Fruit fly (Drosophila melanogaster) whole organism, adult: Measurements from ENCODE around the gene CG5390.
A peak's percentile ranks its signal among the peaks of the same experiment; 100 is the strongest.

ENCODE experiments used
- CG11617 ChIP-seq: fragments of 200-800 bp; sonication (Bioruptor generic); optimal IDR thresholded peaks from 2 replicates; lab custom pipeline; 2017; ENCODE audit warnings: mild to moderate bottlenecking, missing biosample characterization, missing genetic modification reagents, missing genetic modification characterization
- CG12768 ChIP-seq: fragments of 200-800 bp; sonication (Bioruptor generic); optimal IDR thresholded peaks from 2 replicates; lab custom pipeline; 2017; ENCODE audit warnings: missing biosample characterization, missing genetic modification characterization, mild to moderate bottlenecking, moderate library complexity, missing genetic modification reagents
- CG14711 ChIP-seq: fragments of 200-800 bp; sonication (Bioruptor generic); optimal IDR thresholded peaks from 2 replicates; lab custom pipeline; 2018; ENCODE audit warnings: missing biosample characterization, mild to moderate bottlenecking, missing genetic modification characterization, moderate library complexity
- CG1620 ChIP-seq: fragments of 200-800 bp; sonication (Bioruptor generic); optimal IDR thresholded peaks from 2 replicates; lab custom pipeline; 2016; ENCODE audit warnings: missing biosample characterization, missing genetic modification characterization
- CG33017 ChIP-seq: fragments of 200-800 bp; sonication (Bioruptor generic); optimal IDR thresholded peaks from 2 replicates; lab custom pipeline; 2018; ENCODE audit warnings: missing biosample characterization, mild to moderate bottlenecking, missing genetic modification characterization, moderate library complexity
- CG5204 ChIP-seq: fragments of 200-800 bp; sonication (Bioruptor generic); optimal IDR thresholded peaks from 2 replicates; lab custom pipeline; 2016; ENCODE audit warnings: missing biosample characterization, missing genetic modification characterization
- CG7045 ChIP-seq: fragments of 200-800 bp; sonication (Bioruptor generic); optimal IDR thresholded peaks from 2 replicates; lab custom pipeline; 2017; ENCODE audit warnings: missing biosample characterization, mild to moderate bottlenecking, missing genetic modification characterization
- CG7101 ChIP-seq: fragments of 200-800 bp; sonication (Bioruptor generic); optimal IDR thresholded peaks from 2 replicates; lab custom pipeline; 2018; ENCODE audit warnings: missing biosample characterization, mild to moderate bottlenecking, missing genetic modification characterization, moderate library complexity
- Clk ChIP-seq: fragments of 200-800 bp; sonication (Bioruptor generic); optimal IDR thresholded peaks from 2 replicates; lab custom pipeline; 2017; ENCODE audit warnings: missing biosample characterization, missing genetic modification characterization
- Crg-1 ChIP-seq: fragments of 200-800 bp; sonication (Bioruptor generic); optimal IDR thresholded peaks from 2 replicates; lab custom pipeline; 2016; ENCODE audit warnings: missing biosample characterization, missing genetic modification characterization
- Hr96 ChIP-seq: fragments of 200-800 bp; sonication (Bioruptor generic); optimal IDR thresholded peaks from 2 replicates; lab custom pipeline; 2016; ENCODE audit warnings: missing biosample characterization, missing genetic modification characterization
- Mnt ChIP-seq: fragments of 200-800 bp; sonication (Bioruptor generic); optimal IDR thresholded peaks from 2 replicates; lab custom pipeline; 2016; ENCODE audit warnings: missing biosample characterization, mild to moderate bottlenecking, missing genetic modification characterization
- bab1 ChIP-seq: fragments of 200-800 bp; sonication (Bioruptor generic); optimal IDR thresholded peaks from 3 replicates; lab custom pipeline; 2019; ENCODE audit warnings: missing biosample characterization, mild to moderate bottlenecking, missing genetic modification characterization, moderate library complexity
- cic ChIP-seq: fragments of 200-800 bp; sonication (Bioruptor generic); optimal IDR thresholded peaks from 2 replicates; lab custom pipeline; 2017; ENCODE audit warnings: missing biosample characterization, mild to moderate bottlenecking, missing genetic modification characterization, moderate library complexity
- cnc ChIP-seq, 2 experiments: fragments of >200 bp; optimal IDR thresholded peaks; 2 replicates each; lab custom pipeline; 2017
- kay ChIP-seq: fragments of 200-800 bp; sonication (Bioruptor generic); peaks from one replicate; lab custom pipeline; 2016; ENCODE audit warnings: missing biosample characterization, missing genetic modification characterization, borderline replicate concordance
- ovo ChIP-seq: fragments of 200-800 bp; sonication (Bioruptor generic); optimal IDR thresholded peaks from 2 replicates; lab custom pipeline; 2016; ENCODE audit warnings: missing biosample characterization, missing genetic modification characterization
- pad ChIP-seq: fragments of 200-800 bp; sonication (Bioruptor generic); optimal IDR thresholded peaks from 3 replicates; lab custom pipeline; 2017; ENCODE audit warnings: missing biosample characterization, missing genetic modification characterization, mild to moderate bottlenecking, moderate library complexity, missing genetic modification reagents
- tj ChIP-seq: fragments of 200-800 bp; sonication (Bioruptor generic); optimal IDR thresholded peaks from 3 replicates; lab custom pipeline; 2017; ENCODE audit warnings: missing biosample characterization, mild to moderate bottlenecking, missing genetic modification characterization, moderate library complexity
- toe ChIP-seq: fragments of 200-800 bp; sonication (Bioruptor generic); optimal IDR thresholded peaks from 2 replicates; lab custom pipeline; 2016; ENCODE audit warnings: missing biosample characterization, missing genetic modification characterization

CG5390 gene

dm6 chr2L:10269854-10270253 lies 36.5 kb downstream of the CG5390 start, which contains the start of gene Mulk:
TSS of gene Mulk (plus strand) at chr2L:10270051.
- TF ChIP-seq tj (GFP tag; lab: Kevin White, UChicago), result no peak
- no peak for TF ChIP-seq CG1620 (GFP tag; lab: Kevin White, UChicago)
- no peak for TF ChIP-seq CG7045 (GFP tag; lab: Kevin White, UChicago)
- no peak for TF ChIP-seq CG14711 (tag; lab: Kevin White, UChicago)
- no peak for TF ChIP-seq CG5204 (GFP tag; lab: Kevin White, UChicago)
- no peak for TF ChIP-seq ovo (GFP tag; lab: Kevin White, UChicago)
- no peak for TF ChIP-seq Hr96 (GFP tag; lab: Kevin White, UChicago)
- TF ChIP-seq kay (GFP tag; lab: Kevin White, UChicago), result no peak
- no peak for TF ChIP-seq cnc (optimal IDR thresholded peaks at IDR 0.05; lab: Kevin White, UChicago)
- TF ChIP-seq bab1, result no peak
- TF ChIP-seq CG11617 (GFP tag; lab: Kevin White, UChicago), result no peak
- TF ChIP-seq cic (GFP tag; lab: Kevin White, UChicago), result no peak
- no peak for TF ChIP-seq toe
- no peak for TF ChIP-seq Crg-1 (GFP tag; lab: Kevin White, UChicago)
- TF ChIP-seq Mnt, result no peak

- TF ChIP-seq CG14711 (tag; lab: Kevin White, UChicago), result no peak
- TF ChIP-seq CG5204 (GFP tag; lab: Kevin White, UChicago), result no peak
- no peak for TF ChIP-seq Hr96 (GFP tag; lab: Kevin White, UChicago)
- no peak for TF ChIP-seq cnc (optimal IDR thresholded peaks at IDR 0.05; lab: Kevin White, UChicago)
Observed at dm6 chr2L:10268688-10269087, 37.7 kb downstream of the CG5390 start, which contains the start of gene CG4957. TSS of gene CG4957 (plus strand) at chr2L:10268872.

- TF ChIP-seq Hr96 (GFP tag; lab: Kevin White, UChicago), result no peak
Observed at dm6 chr2L:10266511-10266910, 39.9 kb downstream of the CG5390 start, which contains the start of gene CG4953. TSS of gene CG4953 (plus strand) at chr2L:10266703.

dm6 chr2L:10265129-10265528 lies 41.3 kb downstream of the CG5390 start, which contains the start of gene Mob3:
TSS of gene Mob3 (plus strand) at chr2L:10265336.
- peak; percentile 28 for TF ChIP-seq CG7101 (tag; lab: Kevin White, UChicago)
- TF ChIP-seq CG1620 (GFP tag; lab: Kevin White, UChicago), result no peak
- TF ChIP-seq CG14711 (tag; lab: Kevin White, UChicago), result peak; percentile 37
- TF ChIP-seq kay (GFP tag; lab: Kevin White, UChicago), result peak; percentile 41
- TF ChIP-seq pad, result no peak

dm6 chr2L:10263830-10264634 lies 42.4 kb downstream of the CG5390 start, which contains the start of gene REPTOR-BP:
TSS of gene REPTOR-BP (plus strand) at chr2L:10264125.
- no peak for TF ChIP-seq pad
- no peak for TF ChIP-seq CG7045 (GFP tag; lab: Kevin White, UChicago)
- TF ChIP-seq kay (GFP tag; lab: Kevin White, UChicago), result peak; percentile 75
- TF ChIP-seq CG14711 (tag; lab: Kevin White, UChicago), result peak; percentile 20
- no peak for TF ChIP-seq CG1620 (GFP tag; lab: Kevin White, UChicago)
- TF ChIP-seq Mnt, result no peak
- TF ChIP-seq cnc (optimal IDR thresholded peaks at IDR 0.05; lab: Kevin White, UChicago), result no peak
- TF ChIP-seq bab1, result peak; percentile 46

dm6 chr2L:10263343-10263744 lies 43.0 kb downstream of the CG5390 start, which contains the start of gene Rsf1:
TSS of gene Rsf1 (minus strand) at chr2L:10263554.
- TF ChIP-seq cic (GFP tag; lab: Kevin White, UChicago), result no peak
- TF ChIP-seq CG7101 (tag; lab: Kevin White, UChicago), result no peak
- TF ChIP-seq kay (GFP tag; lab: Kevin White, UChicago), result no peak
- TF ChIP-seq CG1620 (GFP tag; lab: Kevin White, UChicago), result no peak
- no peak for TF ChIP-seq cnc (optimal IDR thresholded peaks at IDR 0.05; lab: Kevin White, UChicago)
- TF ChIP-seq toe, result no peak
- no peak for TF ChIP-seq tj (GFP tag; lab: Kevin White, UChicago)
- TF ChIP-seq CG7045 (GFP tag; lab: Kevin White, UChicago), result no peak
- no peak for TF ChIP-seq Hr96 (GFP tag; lab: Kevin White, UChicago)
- TF ChIP-seq Mnt, result no peak
- TF ChIP-seq bab1, result no peak

dm6 chr2L:10261774-10262173 lies 44.6 kb downstream of the CG5390 start:
- TF ChIP-seq kay (GFP tag; lab: Kevin White, UChicago) (peak; percentile 91), CG7045 (GFP tag; lab: Kevin White, UChicago) (no peak)

- peak; percentile 27 for TF ChIP-seq CG11617 (GFP tag; lab: Kevin White, UChicago)
- TF ChIP-seq tj (GFP tag; lab: Kevin White, UChicago), result peak; percentile 40
- TF ChIP-seq CG1620 (GFP tag; lab: Kevin White, UChicago), result no peak
- TF ChIP-seq CG7045 (GFP tag; lab: Kevin White, UChicago), result peak; percentile 61
- peak; percentile 47 for TF ChIP-seq CG7101 (tag; lab: Kevin White, UChicago)
- peak; percentile 21 for TF ChIP-seq Mnt
- TF ChIP-seq kay (GFP tag; lab: Kevin White, UChicago), result peak; percentile 91
- peak; percentile 28 for TF ChIP-seq CG33017 (tag; lab: Kevin White, UChicago)
- TF ChIP-seq bab1, result peak; percentile 46
- peak; percentile 66 for TF ChIP-seq CG12768
- TF ChIP-seq cnc (optimal IDR thresholded peaks at IDR 0.05; lab: Kevin White, UChicago), result no peak
- no peak for TF ChIP-seq Clk (GFP tag; lab: Kevin White, UChicago)
- peak; percentile 73 for TF ChIP-seq CG14711 (tag; lab: Kevin White, UChicago)
- peak; percentile 12 for TF ChIP-seq pad
Observed at dm6 chr2L:10260750-10261493, 45.5 kb downstream of the CG5390 start, which contains the start of gene Pten. TSS of gene Pten (minus strand) at chr2L:10261049.
